Worm (Caenorhabditis elegans): Measurements from ENCODE around the gene gly-1.

- TF ChIP-seq snpc-4 (tag; optimal IDR thresholded peaks at IDR 0.05) (no peak), nhr-84 (tag; optimal IDR thresholded peaks at IDR 0.05) (no peak), ztf-4 (tag; optimal IDR thresholded peaks at IDR 0.05) (no peak)
These were observed 21.4 kb downstream of the gly-1 start, which contains the start of gene lurp-1 for ce11 chrII:10880625-10881024.

Measured in whole organism, L1 larva.